Fruit fly (Drosophila melanogaster): ENCODE results near the gene mRpS21.

mRpS21 gene

dm6 chr3R:13381744-13382435 lies at the start of gene mRpS21, which contains the start of gene Droj2 (continued):
- TF ChIP-seq tup (GFP tag; optimal IDR thresholded peaks at IDR 0.05) = no peak
- peak; percentile 71 for TF ChIP-seq gem (tag; optimal IDR thresholded peaks at IDR 0.05)
- TF ChIP-seq ranshi (GFP tag; IDR thresholded peaks at IDR 0.05) = peak; percentile 37; the same call in 1 of the 2 replicates
- TF ChIP-seq HLH54F (GFP tag; optimal IDR thresholded peaks at IDR 0.05) = peak; percentile 49
- no peak for TF ChIP-seq jing (GFP tag; optimal IDR thresholded peaks at IDR 0.05)
- no peak; the same call in 1 of the 2 replicates for TF ChIP-seq vvl (GFP tag; IDR thresholded peaks at IDR 0.05)
- TF ChIP-seq Ssrp (tag; optimal IDR thresholded peaks at IDR 0.05) = no peak
- no peak for TF ChIP-seq unc-4 (GFP tag; IDR thresholded peaks at IDR 0.05; ENCODE audit: partially characterized antibody)
- peak; percentile 85 to 97 for TF ChIP-seq crp (GFP tag; optimal IDR thresholded peaks at IDR 0.05)
- no peak for TF ChIP-seq Poxn (GFP tag; IDR thresholded peaks at IDR 0.05)
- peak; percentile 83 for TF ChIP-seq CG2120 (GFP tag; optimal IDR thresholded peaks at IDR 0.05)
- TF ChIP-seq prd (optimal IDR thresholded peaks at IDR 0.05) = no peak
- peak; percentile 61 for TF ChIP-seq prd (GFP tag; IDR thresholded peaks at IDR 0.05)
- peak; percentile 51 for TF ChIP-seq Scr (GFP tag; IDR thresholded peaks at IDR 0.05; ENCODE audit: partially characterized antibody)
- no peak for TF ChIP-seq Taf1 (GFP tag; IDR thresholded peaks at IDR 0.05)
- no peak for TF ChIP-seq BtbVII (GFP tag; optimal IDR thresholded peaks at IDR 0.05)
- TF ChIP-seq CG15514 (GFP tag; optimal IDR thresholded peaks at IDR 0.05) = peak; percentile 98
- TF ChIP-seq seq (GFP tag; IDR thresholded peaks at IDR 0.05) = no peak
- peak; percentile 29 for TF ChIP-seq Meics (GFP tag; optimal IDR thresholded peaks at IDR 0.05)
- no peak for TF ChIP-seq GATAe (GFP tag; conservative IDR thresholded peaks at IDR 0.05)
- no peak for TF ChIP-seq H2.0 (GFP tag; IDR thresholded peaks at IDR 0.05)
- TF ChIP-seq CG12391 (tag; optimal IDR thresholded peaks at IDR 0.05) = peak; percentile 71
- TF ChIP-seq CG8388 (GFP tag; optimal IDR thresholded peaks at IDR 0.05) = peak; percentile 39
- no peak for TF ChIP-seq wor (GFP tag; IDR thresholded peaks at IDR 0.05)
- no peak for TF ChIP-seq ac (GFP tag; optimal IDR thresholded peaks at IDR 0.05)
- TF ChIP-seq oc (tag; optimal IDR thresholded peaks at IDR 0.05) = no peak
- TF ChIP-seq bcd (GFP tag; optimal IDR thresholded peaks at IDR 0.05) = peak; percentile 57
- TF ChIP-seq CG5245 (GFP tag; optimal IDR thresholded peaks at IDR 0.05) = no peak
- TF ChIP-seq CkIIα-i1 (GFP tag; IDR thresholded peaks at IDR 0.05) = no peak
- TF ChIP-seq amos (GFP tag; IDR thresholded peaks at IDR 0.05; ENCODE audit: partially characterized antibody) = peak; percentile 28; the same call in 1 of the 2 replicates
- no peak for TF ChIP-seq Hey (tag; optimal IDR thresholded peaks at IDR 0.05)
- TF ChIP-seq CG7839 (tag; optimal IDR thresholded peaks at IDR 0.05) = peak; percentile 50
- TF ChIP-seq gsb-n (tag; optimal IDR thresholded peaks at IDR 0.05) = no peak
- peak; percentile 37; the same call in 1 of the 2 replicates for TF ChIP-seq Ptx1 (GFP tag; IDR thresholded peaks at IDR 0.05)
- TF ChIP-seq maf-S (GFP tag; optimal IDR thresholded peaks at IDR 0.05) = no peak
- TF ChIP-seq CG4854 (GFP tag; optimal IDR thresholded peaks at IDR 0.05) = no peak
- no peak for TF ChIP-seq CG2129 (GFP tag; IDR thresholded peaks at IDR 0.05; ENCODE audit: partially characterized antibody)
- peak; percentile 49; the same call in 1 of the 2 replicates for TF ChIP-seq CG32532 (GFP tag; IDR thresholded peaks at IDR 0.05)
- TF ChIP-seq hkb (optimal IDR thresholded peaks at IDR 0.05) = peak; percentile 35
- TF ChIP-seq hkb (GFP tag; IDR thresholded peaks at IDR 0.05) = no peak; the same call in 1 of the 2 replicates
- TF ChIP-seq CG3163 (GFP tag; optimal IDR thresholded peaks at IDR 0.05) = no peak
- TF ChIP-seq chinmo (GFP tag; IDR thresholded peaks at IDR 0.05; ENCODE audit: partially characterized antibody) = no peak
- peak; percentile 74 for TF ChIP-seq CG11504 (tag; optimal IDR thresholded peaks at IDR 0.05)
- no peak for TF ChIP-seq onecut (GFP tag; IDR thresholded peaks at IDR 0.05)
- TF ChIP-seq CG31441 (GFP tag; IDR thresholded peaks at IDR 0.05) = peak; percentile 69
- peak; percentile 84 for TF ChIP-seq phol (tag; optimal IDR thresholded peaks at IDR 0.05)
- peak; percentile 77 for TF ChIP-seq CG9932 (GFP tag; IDR thresholded peaks at IDR 0.05)
- no peak for TF ChIP-seq Sox102F (GFP tag; optimal IDR thresholded peaks at IDR 0.05)
- peak; percentile 18 for TF ChIP-seq chn (GFP tag; optimal IDR thresholded peaks at IDR 0.05)
- TF ChIP-seq CG30403 (GFP tag; optimal IDR thresholded peaks at IDR 0.05) = peak; percentile 70
